Worm (Caenorhabditis elegans): ENCODE data around the gene srlf-12.

ce11 chrIV:10935336-10935735 is 43.4 kb upstream of the srlf-12 start:
- TF ChIP-seq egl-13 (tag; optimal IDR thresholded peaks at IDR 0.05) (peak; percentile 83), snpc-4 (tag; optimal IDR thresholded peaks at IDR 0.05) (peak; percentile 43), alr-1 (tag; optimal IDR thresholded peaks at IDR 0.05; ENCODE audit: borderline replicate concordance) (no peak), zag-1 (tag; optimal IDR thresholded peaks at IDR 0.05) (no peak), unc-62 (GFP tag; optimal IDR thresholded peaks at IDR 0.05) (no peak), tbx-2 (tag; optimal IDR thresholded peaks at IDR 0.05) (peak; percentile 90), isw-1 (GFP tag; IDR thresholded peaks at IDR 0.05) (peak; percentile 71), F16B12.6 (tag; optimal IDR thresholded peaks at IDR 0.05) (peak; percentile 11), efl-3 (GFP tag; optimal IDR thresholded peaks at IDR 0.05) (no peak), fkh-10 (GFP tag; optimal IDR thresholded peaks at IDR 0.05) (peak; percentile 57), ces-1 (GFP tag; optimal IDR thresholded peaks at IDR 0.05) (no peak), efl-1 (optimal IDR thresholded peaks at IDR 0.05) (peak; percentile 79 to 82), efl-1 (GFP tag; optimal IDR thresholded peaks at IDR 0.05 in 1 of 2) (peak; percentile 61 to 94), nhr-11 (tag; optimal IDR thresholded peaks at IDR 0.05) (peak; percentile 90)

All from whole organism, L1 larva.